Worm (Caenorhabditis elegans) whole organism, L2 larva: ENCODE measurements around the gene try-11.

ENCODE experiments used
- C34F6.9 ChIP-seq: fragments of 150-350 bp; optimal IDR thresholded peaks from 2 replicates; lab custom pipeline; 2014; ENCODE audit warnings: missing biosample characterization, missing genetic modification characterization
- F13H6.1 ChIP-seq: sonication (generic microtip); optimal IDR thresholded peaks from 2 replicates; lab custom pipeline; 2016; ENCODE audit warnings: missing genetic modification characterization, missing compliant biosample characterization
- R02D3.7 ChIP-seq: fragments of 150-350 bp; optimal IDR thresholded peaks from 2 replicates; lab custom pipeline; 2014; ENCODE audit warnings: missing biosample characterization, missing genetic modification characterization
- Y55F3AM.14 ChIP-seq: fragments of 200-800 bp; sonication (Bioruptor generic); optimal IDR thresholded peaks from 2 replicates; lab custom pipeline; 2018; ENCODE audit warnings: mild to moderate bottlenecking, missing genetic modification characterization, missing compliant biosample characterization
- ZK546.5 ChIP-seq: sonication (generic microtip); optimal IDR thresholded peaks from 2 replicates; lab custom pipeline; 2017; ENCODE audit warnings: missing biosample characterization, missing genetic modification characterization
- ama-1 ChIP-seq: fragments of 150-350 bp; optimal IDR thresholded peaks from 2 replicates; lab custom pipeline; 2018; ENCODE audit warnings: inconsistent platforms
- blmp-1 ChIP-seq: sonication (generic microtip); optimal IDR thresholded peaks from 2 replicates; lab custom pipeline; 2017; ENCODE audit warnings: missing genetic modification characterization, mild to moderate bottlenecking, missing compliant biosample characterization, antibody characterized with exemption, moderate library complexity; ENCODE audit not compliant: insufficient read depth
- ceh-16 ChIP-seq: fragments of 150-350 bp; optimal IDR thresholded peaks from 2 replicates; lab custom pipeline; 2014; ENCODE audit warnings: missing biosample characterization, missing genetic modification characterization
- ceh-82 ChIP-seq: fragments of 150-350 bp; optimal IDR thresholded peaks from 2 replicates; lab custom pipeline; 2014; ENCODE audit warnings: missing biosample characterization, missing genetic modification characterization
- dmd-4 ChIP-seq: sonication (generic microtip); optimal IDR thresholded peaks from 2 replicates; lab custom pipeline; 2017; ENCODE audit warnings: missing biosample characterization, missing genetic modification characterization
- egl-27 ChIP-seq: sonication (generic microtip); optimal IDR thresholded peaks from 3 replicates; lab custom pipeline; 2017; ENCODE audit warnings: missing biosample characterization, missing genetic modification reagents, missing genetic modification characterization
- elt-1 ChIP-seq: fragments of 150-350 bp; optimal IDR thresholded peaks from 2 replicates; lab custom pipeline; 2014; ENCODE audit warnings: missing biosample characterization, missing genetic modification characterization
- fos-1 ChIP-seq: fragments of 150-350 bp; optimal IDR thresholded peaks from 2 replicates; lab custom pipeline; 2014; ENCODE audit warnings: missing biosample characterization, missing genetic modification characterization
- lin-11 ChIP-seq: fragments of 150-350 bp; sonication (generic microtip); optimal IDR thresholded peaks from 2 replicates; lab custom pipeline; 2014; ENCODE audit warnings: missing biosample characterization, missing genetic modification characterization, inconsistent platforms, mixed read lengths
- lsy-2 ChIP-seq, 2 experiments: fragments of 150-350 bp in 1 of 2; sonication (generic microtip) in 1 of 2; optimal IDR thresholded peaks; 2 replicates each; lab custom pipeline; 2014 to 2017; ENCODE audit warnings: missing biosample characterization in 2 of 2, missing genetic modification characterization in 2 of 2
- mdl-1 ChIP-seq, 2 experiments: fragments of 150-350 bp in 1 of 2; sonication (generic microtip) in 1 of 2; optimal IDR thresholded peaks; 2 replicates each; lab custom pipeline; 2017; ENCODE audit warnings: missing biosample characterization in 2 of 2, missing genetic modification characterization in 2 of 2
- nhr-12 ChIP-seq: fragments of 150-350 bp; optimal IDR thresholded peaks from 2 replicates; lab custom pipeline; 2014; ENCODE audit warnings: missing biosample characterization, missing genetic modification characterization
- nhr-129 ChIP-seq: fragments of 150-350 bp; optimal IDR thresholded peaks from 2 replicates; lab custom pipeline; 2014; ENCODE audit warnings: missing biosample characterization, missing genetic modification characterization
- nhr-21 ChIP-seq: fragments of 150-350 bp; optimal IDR thresholded peaks from 2 replicates; lab custom pipeline; 2014; ENCODE audit warnings: missing biosample characterization, missing genetic modification characterization
- nhr-23 ChIP-seq: fragments of 150-350 bp; optimal IDR thresholded peaks from 2 replicates; lab custom pipeline; 2014; ENCODE audit warnings: missing biosample characterization, missing genetic modification reagents, missing genetic modification characterization
- nhr-237 ChIP-seq: fragments of 150-350 bp; optimal IDR thresholded peaks from 2 replicates; lab custom pipeline; 2014; ENCODE audit warnings: missing biosample characterization, missing genetic modification characterization
- nhr-25 ChIP-seq: fragments of 150-350 bp; sonication (generic microtip); optimal IDR thresholded peaks from 3 replicates; lab custom pipeline; 2014; ENCODE audit warnings: missing biosample characterization, missing genetic modification characterization
- nhr-6 ChIP-seq: fragments of 150-350 bp; optimal IDR thresholded peaks from 2 replicates; lab custom pipeline; 2014; ENCODE audit warnings: missing biosample characterization, missing genetic modification characterization
- nhr-77 ChIP-seq: fragments of 150-350 bp; optimal IDR thresholded peaks from 2 replicates; lab custom pipeline; 2014; ENCODE audit warnings: missing biosample characterization, missing genetic modification characterization
- peb-1 ChIP-seq: fragments of 150-350 bp; optimal IDR thresholded peaks from 2 replicates; lab custom pipeline; 2014; ENCODE audit warnings: missing biosample characterization, missing genetic modification characterization
- sem-4 ChIP-seq: fragments of 150-350 bp; optimal IDR thresholded peaks from 2 replicates; lab custom pipeline; 2014; ENCODE audit warnings: missing biosample characterization, missing genetic modification reagents, missing genetic modification characterization
- skn-1 ChIP-seq: sonication (generic microtip); optimal IDR thresholded peaks from 2 replicates; lab custom pipeline; 2017; ENCODE audit warnings: missing biosample characterization, missing genetic modification characterization
- sma-3 ChIP-seq: sonication (generic microtip); optimal IDR thresholded peaks from 2 replicates; lab custom pipeline; 2016; ENCODE audit warnings: missing genetic modification reagents, missing genetic modification characterization, missing compliant biosample characterization
- sma-9 ChIP-seq, 2 experiments: fragments of 150-350 bp in 1 of 2; sonication (generic microtip) in 1 of 2; optimal IDR thresholded peaks; 2 replicates each; lab custom pipeline; 2014 to 2016; ENCODE audit warnings: missing genetic modification characterization in 2 of 2, mild to moderate bottlenecking in 1 of 2, missing biosample characterization in 1 of 2, missing compliant biosample characterization in 1 of 2, missing genetic modification reagents in 1 of 2, moderate library complexity in 1 of 2
- snpc-4 ChIP-seq: fragments of 150-350 bp; optimal IDR thresholded peaks from 2 replicates; lab custom pipeline; 2014; ENCODE audit warnings: missing biosample characterization, missing genetic modification characterization
- unc-39 ChIP-seq: fragments of 150-350 bp; optimal IDR thresholded peaks from 2 replicates; lab custom pipeline; 2014; ENCODE audit warnings: missing biosample characterization, missing genetic modification characterization
- unc-55 ChIP-seq: fragments of 150-350 bp; sonication (generic microtip); optimal IDR thresholded peaks from 3 replicates; lab custom pipeline; 2014; ENCODE audit warnings: missing biosample characterization, missing genetic modification reagents, missing genetic modification characterization
- unc-62 ChIP-seq: fragments of 150-350 bp; optimal IDR thresholded peaks from 2 replicates; lab custom pipeline; 2014; ENCODE audit warnings: missing biosample characterization, missing genetic modification reagents, missing genetic modification characterization
- ztf-1 ChIP-seq: fragments of 200-800 bp; sonication (Bioruptor generic); conservative IDR thresholded peaks from 2 replicates; pipeline ENCODE4 v1.3.6; 2022; ENCODE audit warnings: missing genetic modification characterization, missing compliant biosample characterization
- ztf-11 ChIP-seq: sonication (generic microtip); optimal IDR thresholded peaks from 2 replicates; lab custom pipeline; 2017; ENCODE audit warnings: missing biosample characterization, missing genetic modification characterization
- ztf-4 ChIP-seq: fragments of 150-350 bp; optimal IDR thresholded peaks from 2 replicates; lab custom pipeline; 2014; ENCODE audit warnings: missing biosample characterization, missing genetic modification characterization

The try-11 gene

ce11 chrV:7414909-7415308 is 36.6 kb upstream of the try-11 start, which contains the start of gene F18E3.12:
F18E3.12 (plus strand) TSS chrV:7414985.
- TF ChIP-seq ama-1 (lab: Kevin White, UChicago) (peak; percentile 77), ZK546.5 (tag; lab: Kevin White, UChicago) (no peak)
- TF ChIP-seq, all 48 proteins: peak for 1

- TF ChIP-seq nhr-77 (no peak), lsy-2 (tag; optimal IDR thresholded peaks at IDR 0.05; lab: Kevin White, UChicago) (peak in 1 of 2 experiments; percentile 25), ZK546.5 (tag; lab: Kevin White, UChicago) (no peak), nhr-23 (tag; lab: Kevin White, UChicago) (no peak), R02D3.7 (tag; lab: Kevin White, UChicago) (no peak), blmp-1 (tag; lab: Kevin White, UChicago) (peak; percentile 94), mdl-1 (tag; optimal IDR thresholded peaks at IDR 0.05; lab: Kevin White, UChicago) (peak; percentile 7 to 63), ztf-11 (tag; lab: Kevin White, UChicago) (no peak), peb-1 (no peak), unc-62 (GFP tag; lab: Kevin White, UChicago) (no peak), unc-55 (no peak), nhr-12 (tag; lab: Kevin White, UChicago) (no peak), egl-27 (tag; lab: Kevin White, UChicago) (peak; percentile 65), nhr-25 (peak; percentile 93), sma-9 (GFP tag; optimal IDR thresholded peaks at IDR 0.05; lab: Kevin White, UChicago) (peak; percentile 95), sma-9 (tag; optimal IDR thresholded peaks at IDR 0.05; lab: Kevin White, UChicago) (no peak), ztf-1 (GFP tag; lab: Robert Waterston, UW) (no peak), ztf-4 (tag; lab: Kevin White, UChicago) (no peak), unc-39 (no peak), lin-11 (tag; lab: Kevin White, UChicago) (no peak), snpc-4 (tag; lab: Kevin White, UChicago) (no peak), Y55F3AM.14 (GFP tag; lab: Kevin White, UChicago) (peak; percentile 46), skn-1 (tag; lab: Kevin White, UChicago) (no peak), F13H6.1 (tag; lab: Kevin White, UChicago) (peak; percentile 35), fos-1 (tag; lab: Kevin White, UChicago) (peak; percentile 21), C34F6.9 (tag; lab: Kevin White, UChicago) (no peak), nhr-237 (no peak), sma-3 (GFP tag; lab: Kevin White, UChicago) (peak; percentile 94), sem-4 (tag; lab: Kevin White, UChicago) (peak; percentile 48), nhr-6 (tag; lab: Kevin White, UChicago) (peak; percentile 63), dmd-4 (tag; lab: Kevin White, UChicago) (no peak), elt-1 (tag; lab: Kevin White, UChicago) (no peak), nhr-129 (tag; lab: Kevin White, UChicago) (peak; percentile 69), ceh-16 (tag; lab: Kevin White, UChicago) (no peak), nhr-21 (peak; percentile 97), ceh-82 (tag; lab: Kevin White, UChicago) (no peak), ama-1 (lab: Kevin White, UChicago) (peak; percentile 86)
Measured at ce11 chrV:7415780-7416428, 35.6 kb upstream of the try-11 start, which contains the start of gene F18E3.13. F18E3.13 (plus strand) TSS chrV:7416164.

ce11 chrV:7416569-7416968 is 35.0 kb upstream of the try-11 start:
- peak; percentile 31 for TF ChIP-seq nhr-21
- peak; percentile 1 for TF ChIP-seq sma-3 (GFP tag; lab: Kevin White, UChicago)
- no peak for TF ChIP-seq sma-9 (GFP tag; optimal IDR thresholded peaks at IDR 0.05; lab: Kevin White, UChicago)
- no peak for TF ChIP-seq sma-9 (tag; optimal IDR thresholded peaks at IDR 0.05; lab: Kevin White, UChicago)
